Worm (Caenorhabditis elegans): ENCODE results near the gene C06A8.6.

DNA sequence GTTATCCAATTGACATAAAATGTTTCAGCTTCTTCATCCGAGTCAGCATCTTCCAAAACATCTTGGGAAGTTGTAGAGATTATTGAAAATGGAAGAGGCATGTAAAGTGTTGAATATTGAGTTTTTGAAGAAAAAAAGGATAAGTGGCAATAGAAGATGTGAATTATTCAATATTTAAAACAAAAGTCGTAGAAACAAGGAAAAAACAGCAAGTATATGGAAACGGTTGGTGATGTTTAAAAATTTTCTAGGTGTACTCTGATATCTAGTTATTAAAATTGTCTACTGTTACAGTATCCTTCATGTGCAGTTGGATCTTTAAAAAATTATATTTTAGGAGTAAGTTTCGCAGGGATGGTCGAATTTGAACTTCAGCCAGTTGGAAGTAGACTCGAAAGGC, 382 bp upstream of the C06A8.6 start, which contains the start of gene C06A8.8:
- TF ChIP-seq ceh-28 (tag; optimal IDR thresholded peaks at IDR 0.05) (no peak), nhr-25 (tag; optimal IDR thresholded peaks at IDR 0.05; ENCODE audit: borderline replicate concordance, insufficient read depth) (no peak)

Measured in whole organism, L4 larva.